Worm (Caenorhabditis elegans) whole organism, early embryonic: ENCODE measurements around the gene cutl-23.

ENCODE experiments used
- F13C5.2 ChIP-seq: sonication (generic microtip); optimal IDR thresholded peaks from 2 replicates; lab custom pipeline; 2017; ENCODE audit warnings: mild to moderate bottlenecking, missing genetic modification characterization, inconsistent platforms, missing compliant biosample characterization
- ama-1 ChIP-seq: fragments of 150-350 bp; optimal IDR thresholded peaks from 2 replicates; lab custom pipeline; 2014
- ceh-13 ChIP-seq: fragments of 200-800 bp; sonication (Bioruptor generic); optimal IDR thresholded peaks from 2 replicates; lab custom pipeline; 2018; ENCODE audit warnings: mild to moderate bottlenecking, missing genetic modification characterization, missing compliant biosample characterization
- ets-7 ChIP-seq: sonication (generic microtip); optimal IDR thresholded peaks from 2 replicates; lab custom pipeline; 2016; ENCODE audit warnings: missing genotype, missing genetic modification characterization, missing compliant biosample characterization
- flt-1 ChIP-seq: fragments of 200-800 bp; sonication (Bioruptor generic); IDR thresholded peaks from 2 replicates; pipeline ENCODE4 v1.3.6; 2022; ENCODE audit warnings: missing genetic modification characterization, missing compliant biosample characterization
- hmbx-1 ChIP-seq: sonication (generic microtip); optimal IDR thresholded peaks from 2 replicates; lab custom pipeline; 2016; ENCODE audit warnings: mild to moderate bottlenecking, missing genetic modification characterization, missing compliant biosample characterization
- hmg-4 ChIP-seq: fragments of 200-800 bp; sonication (Bioruptor generic); optimal IDR thresholded peaks from 2 replicates; lab custom pipeline; 2018; ENCODE audit warnings: mild to moderate bottlenecking, missing genetic modification characterization, missing compliant biosample characterization
- hnd-1 ChIP-seq: sonication (generic microtip); optimal IDR thresholded peaks from 2 replicates; lab custom pipeline; 2016; ENCODE audit warnings: missing genetic modification characterization, missing compliant biosample characterization
- pes-1 ChIP-seq: fragments of 200-800 bp; sonication (Bioruptor generic); IDR thresholded peaks from 2 replicates; pipeline ENCODE4 v1.3.6; 2022; ENCODE audit warnings: missing genetic modification reagents, missing genetic modification characterization, missing compliant biosample characterization
- scrt-1 ChIP-seq: fragments of 200-800 bp; sonication (Bioruptor generic); IDR thresholded peaks from 2 replicates; pipeline ENCODE4 v1.3.6; 2022; ENCODE audit warnings: missing genetic modification characterization, missing compliant biosample characterization
- sea-1 ChIP-seq: fragments of 200-800 bp; sonication (Bioruptor generic); conservative IDR thresholded peaks from 2 replicates; pipeline ENCODE4 v1.3.6; 2022; ENCODE audit warnings: missing genetic modification characterization, missing compliant biosample characterization
- tbx-11 ChIP-seq: fragments of 200-800 bp; sonication (Bioruptor generic); IDR thresholded peaks from 2 replicates; pipeline ENCODE4 v1.3.6; 2022; ENCODE audit warnings: missing genetic modification characterization, missing compliant biosample characterization
- tbx-37 ChIP-seq: fragments of 200-800 bp; sonication (Bioruptor generic); conservative IDR thresholded peaks from 2 replicates; pipeline ENCODE4 v1.3.6; 2022; ENCODE audit warnings: missing genetic modification reagents, missing genetic modification characterization, missing compliant biosample characterization
- tra-4 ChIP-seq: sonication (generic microtip); optimal IDR thresholded peaks from 2 replicates; lab custom pipeline; 2017; ENCODE audit warnings: missing genetic modification characterization, missing compliant biosample characterization

DNA sequence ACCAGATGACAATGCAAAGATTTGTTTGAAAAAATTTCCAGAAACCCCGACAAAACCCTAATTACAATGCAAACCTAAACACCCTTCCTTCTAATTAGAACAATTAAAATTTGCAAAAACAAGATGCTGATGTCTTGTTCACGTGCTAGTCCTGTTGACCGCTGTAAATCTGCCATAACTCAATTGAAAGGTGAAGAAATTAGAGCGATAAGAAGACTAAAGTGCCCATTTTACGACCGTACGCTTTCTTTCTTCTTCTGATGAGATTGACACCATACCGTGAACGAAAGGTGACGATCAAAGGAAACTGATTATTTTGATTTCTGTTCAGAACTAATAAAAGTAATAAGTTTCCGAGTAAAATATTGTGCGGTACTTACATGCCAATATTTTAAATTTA, 43.5 kb downstream of the cutl-23 start:
- TF ChIP-seq pes-1 (GFP tag; lab: Robert Waterston, UW), result no peak
- TF ChIP-seq hmbx-1 (tag; lab: Kevin White, UChicago), result no peak
- TF ChIP-seq F13C5.2 (tag; lab: Kevin White, UChicago), result no peak
- no peak for TF ChIP-seq ama-1 (lab: Kevin White, UChicago)
- no peak for TF ChIP-seq scrt-1 (GFP tag; lab: Robert Waterston, UW)
- TF ChIP-seq sea-1 (GFP tag; lab: Robert Waterston, UW), result no peak
- TF ChIP-seq flt-1 (GFP tag; lab: Robert Waterston, UW), result no peak
- TF ChIP-seq tbx-11 (GFP tag; lab: Robert Waterston, UW), result no peak
- no peak for TF ChIP-seq hnd-1 (tag; lab: Kevin White, UChicago)
- TF ChIP-seq ceh-13 (GFP tag; lab: Kevin White, UChicago), result no peak
- TF ChIP-seq ets-7, result no peak
- TF ChIP-seq tra-4 (tag; lab: Kevin White, UChicago), result no peak
- TF ChIP-seq hmg-4 (GFP tag; lab: Kevin White, UChicago), result no peak
- TF ChIP-seq tbx-37 (GFP tag; lab: Robert Waterston, UW), result no peak
